Worm (Caenorhabditis elegans): Measurements from ENCODE around the gene Y24D9A.7.

The Y24D9A.7 gene

ce11 chrIV:4408714-4409113 lies 3.7 kb upstream of the Y24D9A.7 start (continued):
- TF ChIP-seq rec-8 (tag; optimal IDR thresholded peaks at IDR 0.05) (no peak), T07F8.4 (tag; optimal IDR thresholded peaks at IDR 0.05) (no peak), snpc-3.4 (tag; optimal IDR thresholded peaks at IDR 0.05) (no peak), hmg-20 (GFP tag; IDR thresholded peaks at IDR 0.05) (no peak), ceh-58 (GFP tag; IDR thresholded peaks at IDR 0.05) (no peak), B0019.2 (GFP tag; conservative IDR thresholded peaks at IDR 0.05) (no peak), F52B5.7 (tag; optimal IDR thresholded peaks at IDR 0.05) (no peak), athp-1 (tag; optimal IDR thresholded peaks at IDR 0.05) (no peak), ekl-4 (GFP tag; IDR thresholded peaks at IDR 0.05) (no peak), unc-130 (GFP tag; optimal IDR thresholded peaks at IDR 0.05) (no peak), nfyb-1 (GFP tag; IDR thresholded peaks at IDR 0.05) (no peak), tlf-1 (GFP tag; optimal IDR thresholded peaks at IDR 0.05) (no peak), F55B11.4 (tag; optimal IDR thresholded peaks at IDR 0.05; ENCODE audit: borderline replicate concordance, insufficient read depth) (no peak), attf-5 (GFP tag; optimal IDR thresholded peaks at IDR 0.05) (peak; percentile 10), snpc-1.1 (tag; optimal IDR thresholded peaks at IDR 0.05; ENCODE audit: insufficient read depth) (no peak), Y56A3A.18 (GFP tag; IDR thresholded peaks at IDR 0.05) (no peak), B0035.1 (tag; optimal IDR thresholded peaks at IDR 0.05) (no peak), lsl-1 (GFP tag; optimal IDR thresholded peaks at IDR 0.05) (no peak), egl-44 (GFP tag; IDR thresholded peaks at IDR 0.05) (0 out of 2 replicates have a peak, but pooled peaks have one; percentile 51), him-1 (tag; optimal IDR thresholded peaks at IDR 0.05) (no peak), ceh-100 (GFP tag; IDR thresholded peaks at IDR 0.05) (no peak), zfh-2 (GFP tag; conservative IDR thresholded peaks at IDR 0.05) (peak; percentile 58; the same call in 1 of the 2 replicates), atf-7 (tag; optimal IDR thresholded peaks at IDR 0.05) (no peak), lsy-27 (tag; optimal IDR thresholded peaks at IDR 0.05; ENCODE audit: borderline replicate concordance, insufficient read depth) (no peak), cebp-1 (GFP tag; IDR thresholded peaks at IDR 0.05) (no peak), cebp-1 (tag; optimal IDR thresholded peaks at IDR 0.05) (peak; percentile 28), let-607 (tag; optimal IDR thresholded peaks at IDR 0.05) (no peak), dpff-1 (tag; optimal IDR thresholded peaks at IDR 0.05) (no peak), F33H1.4 (GFP tag; IDR thresholded peaks at IDR 0.05) (no peak), madf-3 (GFP tag; IDR thresholded peaks at IDR 0.05) (0 out of 2 replicates have a peak, but pooled peaks have one; percentile 12), hmg-1.2 (GFP tag; IDR thresholded peaks at IDR 0.05) (no peak), ztf-26 (tag; optimal IDR thresholded peaks at IDR 0.05) (peak; percentile 20), tbp1 (GFP tag; optimal IDR thresholded peaks at IDR 0.05) (peak; percentile 6), lir-1 (GFP tag; conservative IDR thresholded peaks at IDR 0.05) (no peak), zim-3 (tag; optimal IDR thresholded peaks at IDR 0.05) (no peak), ama-1 (optimal IDR thresholded peaks at IDR 0.05) (no peak), ama-1 (GFP tag; optimal IDR thresholded peaks at IDR 0.05) (no peak), nhr-80 (tag; optimal IDR thresholded peaks at IDR 0.05) (no peak), nhr-27 (tag; optimal IDR thresholded peaks at IDR 0.05) (no peak), hsf-1 (GFP tag; IDR thresholded peaks at IDR 0.05) (no peak), F57C9.4 (tag; optimal IDR thresholded peaks at IDR 0.05) (no peak), ztf-6 (GFP tag; IDR thresholded peaks at IDR 0.05) (no peak), D2030.7 (GFP tag; IDR thresholded peaks at IDR 0.05) (no peak), ets-4 (GFP tag; optimal IDR thresholded peaks at IDR 0.05) (no peak), F49E8.2 (tag; optimal IDR thresholded peaks at IDR 0.05; ENCODE audit: insufficient read depth) (no peak), hrde-1 (tag; optimal IDR thresholded peaks at IDR 0.05; ENCODE audit: borderline replicate concordance) (no peak), B0261.1 (tag; optimal IDR thresholded peaks at IDR 0.05) (no peak), chd-7 (tag; optimal IDR thresholded peaks at IDR 0.05) (peak; percentile 17)

Data from whole organism, young adult.